Worm (Caenorhabditis elegans) whole organism, young adult: ENCODE measurements around the gene Y39E4B.6.
A peak's percentile ranks its signal among the peaks of the same experiment; 100 is the strongest.

ENCODE experiments used
- F37B4.10 ChIP-seq: fragments of 200-800 bp; sonication (Bioruptor generic); IDR thresholded peaks from 2 replicates; pipeline ENCODE4 v1.3.6; 2022; ENCODE audit warnings: missing genetic modification characterization, missing compliant biosample characterization
- F39B2.1 ChIP-seq: fragments of 200-800 bp; sonication (Bioruptor generic); IDR thresholded peaks from 2 replicates; pipeline ENCODE4 v1.3.6; 2022; ENCODE audit warnings: missing genetic modification reagents, missing genetic modification characterization, missing compliant biosample characterization
- F57C9.4 ChIP-seq: sonication (generic microtip); optimal IDR thresholded peaks from 2 replicates; lab custom pipeline; 2017; ENCODE audit warnings: mild to moderate bottlenecking, missing genetic modification characterization, missing compliant biosample characterization
- T07F8.4 ChIP-seq: sonication (generic microtip); optimal IDR thresholded peaks from 2 replicates; lab custom pipeline; 2016; ENCODE audit warnings: mild to moderate bottlenecking, missing genetic modification characterization, moderate library complexity, missing compliant biosample characterization
- T26A5.8 ChIP-seq: sonication (generic microtip); optimal IDR thresholded peaks from 2 replicates; lab custom pipeline; 2016; ENCODE audit warnings: missing genetic modification characterization, missing compliant biosample characterization
- Y67H2A.10 ChIP-seq: fragments of 200-800 bp; sonication (Bioruptor generic); conservative IDR thresholded peaks from 2 replicates; pipeline ENCODE4 v1.3.6; 2022; ENCODE audit warnings: missing genetic modification reagents, missing genetic modification characterization, missing compliant biosample characterization
- ZK185.1 ChIP-seq: sonication (generic microtip); optimal IDR thresholded peaks from 2 replicates; lab custom pipeline; 2016; ENCODE audit warnings: mild to moderate bottlenecking, missing genetic modification characterization, missing compliant biosample characterization; ENCODE audit not compliant: poor library complexity, severe bottlenecking
- ama-1 ChIP-seq, 3 experiments: fragments of 150-350 bp in 1 of 3; sonication (generic microtip) in 2 of 3; optimal IDR thresholded peaks; 2 replicates each; lab custom pipeline; 2014 to 2018; ENCODE audit warnings: missing biosample characterization in 2 of 3, missing genetic modification characterization in 2 of 3, missing genetic modification reagents in 2 of 3
- athp-1 ChIP-seq: sonication (generic microtip); optimal IDR thresholded peaks from 2 replicates; lab custom pipeline; 2017; ENCODE audit warnings: mild to moderate bottlenecking, missing genetic modification characterization, missing compliant biosample characterization
- attf-3 ChIP-seq: fragments of 200-800 bp; sonication (Bioruptor generic); conservative IDR thresholded peaks from 2 replicates; pipeline ENCODE4 v1.3.6; 2022; ENCODE audit warnings: missing genetic modification reagents, missing genetic modification characterization, missing compliant biosample characterization
- attf-5 ChIP-seq: fragments of 200-800 bp; sonication (Bioruptor generic); optimal IDR thresholded peaks from 2 replicates; lab custom pipeline; 2018; ENCODE audit warnings: mild to moderate bottlenecking, missing genetic modification characterization, missing compliant biosample characterization
- bed-1 ChIP-seq: fragments of 200-800 bp; sonication (Bioruptor generic); IDR thresholded peaks from 2 replicates; pipeline ENCODE4 v1.3.6; 2022; ENCODE audit warnings: missing genetic modification reagents, missing genetic modification characterization, missing compliant biosample characterization
- cebp-2 ChIP-seq: fragments of 200-800 bp; sonication (Bioruptor generic); IDR thresholded peaks from 2 replicates; pipeline ENCODE4 v1.3.6; 2022; ENCODE audit warnings: missing genetic modification characterization, missing compliant biosample characterization
- ceh-27 ChIP-seq: fragments of 200-800 bp; sonication (Bioruptor generic); optimal IDR thresholded peaks from 2 replicates; lab custom pipeline; 2018; ENCODE audit warnings: mild to moderate bottlenecking, missing genetic modification characterization, moderate library complexity, missing compliant biosample characterization
- ceh-40 ChIP-seq: fragments of 200-800 bp; sonication (Bioruptor generic); IDR thresholded peaks from 2 replicates; pipeline ENCODE4 v1.3.6; 2022; ENCODE audit warnings: missing genetic modification characterization, missing compliant biosample characterization
- die-1 ChIP-seq: sonication (generic microtip); optimal IDR thresholded peaks from 2 replicates; lab custom pipeline; 2016; ENCODE audit warnings: missing genotype, mild to moderate bottlenecking, missing genetic modification characterization, missing compliant biosample characterization
- dpl-1 ChIP-seq: fragments of 150-350 bp; optimal IDR thresholded peaks from 2 replicates; lab custom pipeline; 2014; ENCODE audit warnings: missing biosample characterization, missing genetic modification reagents, missing genetic modification characterization
- efl-1 ChIP-seq: fragments of 150-350 bp; optimal IDR thresholded peaks from 2 replicates; lab custom pipeline; 2014; ENCODE audit warnings: missing biosample characterization, missing genetic modification reagents, missing genetic modification characterization
- egl-18 ChIP-seq: fragments of 200-800 bp; sonication (Bioruptor generic); IDR thresholded peaks from 2 replicates; pipeline ENCODE4 v1.3.6; 2022; ENCODE audit warnings: missing genetic modification reagents, missing genetic modification characterization, missing compliant biosample characterization
- egl-44 ChIP-seq: fragments of 200-800 bp; sonication (Bioruptor generic); IDR thresholded peaks from 2 replicates; pipeline ENCODE4 v1.3.6; 2022; ENCODE audit warnings: missing genetic modification reagents, missing genetic modification characterization, missing compliant biosample characterization
- ets-4 ChIP-seq: fragments of 200-800 bp; sonication (Bioruptor generic); optimal IDR thresholded peaks from 2 replicates; lab custom pipeline; 2018; ENCODE audit warnings: mild to moderate bottlenecking, missing genetic modification characterization, missing compliant biosample characterization
- fkh-3 ChIP-seq: sonication (generic microtip); optimal IDR thresholded peaks from 2 replicates; lab custom pipeline; 2016; ENCODE audit warnings: mild to moderate bottlenecking, missing genetic modification characterization, missing compliant biosample characterization
- him-1 ChIP-seq: sonication (generic microtip); optimal IDR thresholded peaks from 2 replicates; lab custom pipeline; 2016; ENCODE audit warnings: missing genotype, missing genetic modification reagents, missing genetic modification characterization, missing compliant biosample characterization
- hlh-12 ChIP-seq: sonication (generic microtip); optimal IDR thresholded peaks from 2 replicates; lab custom pipeline; 2016; ENCODE audit warnings: missing genetic modification characterization, missing compliant biosample characterization
- hsf-1 ChIP-seq: fragments of 200-800 bp; sonication (Bioruptor generic); IDR thresholded peaks from 2 replicates; pipeline ENCODE4 v1.3.6; 2022; ENCODE audit warnings: missing genetic modification reagents, missing genetic modification characterization, missing compliant biosample characterization
- let-526 ChIP-seq: fragments of 200-800 bp; sonication (Bioruptor generic); IDR thresholded peaks from 2 replicates; pipeline ENCODE4 v1.3.6; 2022; ENCODE audit warnings: missing genetic modification reagents, missing genetic modification characterization, missing compliant biosample characterization
- lin-26 ChIP-seq: fragments of 200-800 bp; sonication (Bioruptor generic); IDR thresholded peaks from 2 replicates; pipeline ENCODE4 v1.3.6; 2022; ENCODE audit warnings: missing genetic modification reagents, missing genetic modification characterization, missing compliant biosample characterization
- lir-1 ChIP-seq: fragments of 200-800 bp; sonication (Bioruptor generic); conservative IDR thresholded peaks from 2 replicates; pipeline ENCODE4 v1.3.6; 2022; ENCODE audit warnings: missing genetic modification reagents, missing genetic modification characterization, missing compliant biosample characterization
- madf-10 ChIP-seq: sonication (generic microtip); optimal IDR thresholded peaks from 2 replicates; lab custom pipeline; 2016; ENCODE audit warnings: mild to moderate bottlenecking, missing genetic modification characterization, missing compliant biosample characterization
- madf-6 ChIP-seq: fragments of 200-800 bp; sonication (Bioruptor generic); IDR thresholded peaks from 2 replicates; pipeline ENCODE4 v1.3.6; 2022; ENCODE audit warnings: missing genetic modification reagents, missing genetic modification characterization, missing compliant biosample characterization
- mcd-1 ChIP-seq: fragments of 200-800 bp; sonication (Bioruptor generic); IDR thresholded peaks from 2 replicates; pipeline ENCODE4 v1.3.6; 2022; ENCODE audit warnings: missing genetic modification reagents, missing genetic modification characterization, missing compliant biosample characterization
- mel-28 ChIP-seq: sonication (generic microtip); optimal IDR thresholded peaks from 2 replicates; lab custom pipeline; 2016; ENCODE audit warnings: borderline replicate concordance, mild to moderate bottlenecking, missing genetic modification characterization, missing compliant biosample characterization
- nhr-27 ChIP-seq: fragments of 200-800 bp; sonication (Bioruptor generic); optimal IDR thresholded peaks from 2 replicates; lab custom pipeline; 2018; ENCODE audit warnings: mild to moderate bottlenecking, missing genetic modification characterization, moderate library complexity, missing compliant biosample characterization
- nhr-80 ChIP-seq: sonication (generic microtip); optimal IDR thresholded peaks from 2 replicates; lab custom pipeline; 2016; ENCODE audit warnings: missing genetic modification characterization, missing compliant biosample characterization
- rec-8 ChIP-seq, 2 experiments: sonication (generic microtip); optimal IDR thresholded peaks; 2 replicates each; lab custom pipeline; 2016; ENCODE audit warnings: mild to moderate bottlenecking in 2 of 2, missing genetic modification characterization in 2 of 2, missing genetic modification reagents in 2 of 2, missing genotype in 2 of 2, missing biosample characterization in 1 of 2, missing compliant biosample characterization in 1 of 2, moderate library complexity in 1 of 2
- sdz-38 ChIP-seq: sonication (generic microtip); optimal IDR thresholded peaks from 2 replicates; lab custom pipeline; 2016; ENCODE audit warnings: missing genotype, missing genetic modification characterization, missing compliant biosample characterization
- snpc-1.1 ChIP-seq: sonication (generic microtip); optimal IDR thresholded peaks from 2 replicates; lab custom pipeline; 2017; ENCODE audit warnings: missing genetic modification characterization, mild to moderate bottlenecking, missing compliant biosample characterization, antibody characterized with exemption, moderate library complexity, missing genotype, missing genetic modification reagents; ENCODE audit not compliant: insufficient read depth
- sptf-2 ChIP-seq: fragments of 200-800 bp; sonication (Bioruptor generic); optimal IDR thresholded peaks from 2 replicates; lab custom pipeline; 2018; ENCODE audit warnings: mild to moderate bottlenecking, missing genetic modification characterization, missing compliant biosample characterization
- xnd-1 ChIP-seq: sonication (generic microtip); optimal IDR thresholded peaks from 2 replicates; lab custom pipeline; 2016; ENCODE audit warnings: missing genotype, missing genetic modification reagents, missing genetic modification characterization, missing compliant biosample characterization
- zfh-2 ChIP-seq: fragments of 200-800 bp; sonication (Bioruptor generic); conservative IDR thresholded peaks from 2 replicates; pipeline ENCODE4 v1.3.6; 2022; ENCODE audit warnings: missing genetic modification reagents, missing genetic modification characterization, missing compliant biosample characterization
- ztf-22 ChIP-seq: fragments of 200-800 bp; sonication (Bioruptor generic); optimal IDR thresholded peaks from 2 replicates; lab custom pipeline; 2018; ENCODE audit warnings: mild to moderate bottlenecking, missing genetic modification characterization, moderate library complexity, missing compliant biosample characterization
- ztf-25 ChIP-seq: fragments of 200-800 bp; sonication (Bioruptor generic); IDR thresholded peaks from 2 replicates; pipeline ENCODE4 v1.3.6; 2022; ENCODE audit warnings: missing genetic modification reagents, missing genetic modification characterization, missing compliant biosample characterization
- ztf-6 ChIP-seq: fragments of 200-800 bp; sonication (Bioruptor generic); IDR thresholded peaks from 2 replicates; pipeline ENCODE4 v1.3.6; 2022; ENCODE audit warnings: missing genetic modification reagents, missing genetic modification characterization, missing compliant biosample characterization

Y39E4B.6 gene

ce11 chrIII:13062414-13062965, 8.1 kb upstream of the Y39E4B.6 start (continued):
- TF ChIP-seq ets-4 (GFP tag; lab: Kevin White, UChicago) (no peak), nhr-80 (tag; lab: Kevin White, UChicago) (peak; percentile 16), let-526 (GFP tag; lab: Robert Waterston, UW) (0 out of 2 replicates have a peak, but pooled peaks have one; percentile 58), lir-1 (GFP tag; lab: Robert Waterston, UW) (peak; percentile 54; the same call in 1 of the 2 replicates), bed-1 (GFP tag; lab: Robert Waterston, UW) (no peak), snpc-1.1 (tag; lab: Kevin White, UChicago) (peak; percentile 10), ceh-40 (GFP tag; lab: Robert Waterston, UW) (no peak), zfh-2 (GFP tag; lab: Robert Waterston, UW) (peak; percentile 95), F37B4.10 (GFP tag; lab: Robert Waterston, UW) (no peak), egl-44 (GFP tag; lab: Robert Waterston, UW) (no peak; the same call in 1 of the 2 replicates), ama-1 (optimal IDR thresholded peaks at IDR 0.05; lab: Kevin White, UChicago) (no peak), ama-1 (GFP tag; optimal IDR thresholded peaks at IDR 0.05; lab: Kevin White, UChicago) (peak; percentile 1 to 26), dpl-1 (no peak), hsf-1 (GFP tag; lab: Robert Waterston, UW) (peak; percentile 54; the same call in 1 of the 2 replicates), ztf-22 (no peak), sptf-2 (GFP tag; lab: Kevin White, UChicago) (peak; percentile 16), xnd-1 (tag; lab: Kevin White, UChicago) (no peak), attf-3 (GFP tag; lab: Robert Waterston, UW) (no peak), athp-1 (tag; lab: Kevin White, UChicago) (peak; percentile 9), nhr-27 (tag; lab: Kevin White, UChicago) (no peak), F57C9.4 (no peak), die-1 (tag; lab: Kevin White, UChicago) (peak; percentile 56), madf-10 (tag; lab: Kevin White, UChicago) (peak; percentile 59), mel-28 (tag; lab: Kevin White, UChicago) (peak; percentile 30), him-1 (tag; lab: Kevin White, UChicago) (no peak), mcd-1 (GFP tag; lab: Robert Waterston, UW) (peak; percentile 73), hlh-12 (tag; lab: Kevin White, UChicago) (no peak), ztf-6 (GFP tag; lab: Robert Waterston, UW) (no peak; the same call in 1 of the 2 replicates), madf-6 (GFP tag; lab: Robert Waterston, UW) (no peak), cebp-2 (0 out of 2 replicates have a peak, but pooled peaks have one; percentile 39), ZK185.1 (tag; lab: Kevin White, UChicago) (peak; percentile 30)

DNA sequence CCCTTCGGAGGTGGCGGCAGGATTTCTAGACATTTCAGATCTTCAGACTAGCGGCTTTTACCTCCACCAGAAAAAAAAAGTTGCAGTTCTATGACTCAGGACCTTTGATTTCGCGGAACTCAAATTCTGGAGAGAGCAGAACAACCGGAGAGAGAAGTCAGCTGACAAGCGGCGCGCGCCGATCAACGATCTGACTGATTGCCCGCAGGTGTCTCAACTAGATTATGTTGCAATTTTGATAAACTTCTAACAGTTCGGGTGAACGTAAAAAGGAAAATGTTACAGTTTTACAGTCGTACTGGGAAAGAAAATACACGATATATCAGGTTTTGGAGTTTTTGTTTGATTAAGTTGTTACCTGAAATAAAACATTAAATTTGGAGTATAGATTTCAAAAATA, 7.6 kb upstream of the Y39E4B.6 start:
- no peak for TF ChIP-seq ztf-6 (GFP tag; lab: Robert Waterston, UW)
- no peak for TF ChIP-seq T07F8.4 (tag; lab: Kevin White, UChicago)
- no peak for TF ChIP-seq egl-18
- no peak for TF ChIP-seq F57C9.4
- TF ChIP-seq rec-8 (tag; optimal IDR thresholded peaks at IDR 0.05; lab: Kevin White, UChicago), result no peak
- no peak for TF ChIP-seq fkh-3
- no peak for TF ChIP-seq Y67H2A.10 (GFP tag; lab: Robert Waterston, UW)
- TF ChIP-seq ceh-27, result no peak
- no peak for TF ChIP-seq T26A5.8 (tag; lab: Kevin White, UChicago)
- TF ChIP-seq efl-1 (GFP tag; lab: Kevin White, UChicago), result no peak
- no peak for TF ChIP-seq lin-26 (GFP tag; lab: Robert Waterston, UW)
- TF ChIP-seq mcd-1 (GFP tag; lab: Robert Waterston, UW), result no peak
- TF ChIP-seq F39B2.1 (GFP tag; lab: Robert Waterston, UW), result no peak
- no peak for TF ChIP-seq attf-5
- TF ChIP-seq ztf-25 (GFP tag; lab: Robert Waterston, UW), result no peak
- TF ChIP-seq sdz-38 (tag; lab: Kevin White, UChicago), result no peak
